Worm (Caenorhabditis elegans): ENCODE results near the gene B0252.3.

DNA sequence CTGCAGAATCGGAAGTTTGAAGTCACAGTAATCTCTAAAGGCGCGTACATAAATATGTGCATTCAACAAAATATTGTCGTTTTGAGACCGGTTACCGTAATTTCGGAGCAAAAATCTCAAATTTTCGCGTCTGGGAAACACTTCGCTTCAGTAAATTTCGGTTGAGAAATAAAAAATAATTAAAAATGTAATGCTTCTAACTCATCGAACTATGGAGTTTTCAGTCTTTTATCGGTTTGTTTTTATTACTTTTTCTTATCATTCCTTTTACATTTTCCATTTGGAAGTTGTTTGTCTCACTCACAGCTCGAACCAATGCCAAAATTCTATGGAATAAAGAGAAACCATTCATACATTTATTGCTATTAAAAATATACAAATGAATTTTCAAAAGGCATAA, 19.3 kb downstream of the B0252.3 start:
- TF ChIP-seq nhr-237 (tag; optimal IDR thresholded peaks at IDR 0.05) (no peak), ces-1 (GFP tag; optimal IDR thresholded peaks at IDR 0.05) (no peak), nhr-12 (tag; optimal IDR thresholded peaks at IDR 0.05) (no peak), flh-1 (GFP tag; optimal IDR thresholded peaks at IDR 0.05) (no peak), lin-13 (tag; optimal IDR thresholded peaks at IDR 0.05) (no peak), unc-39 (tag; optimal IDR thresholded peaks at IDR 0.05) (no peak), elt-1 (tag; optimal IDR thresholded peaks at IDR 0.05; ENCODE audit: borderline replicate concordance, insufficient read depth) (no peak)

Data from whole organism, mixed stage, embryonic.